Worm (Caenorhabditis elegans) whole organism, young adult: ENCODE results near the gene ctr-9.

Experiments used
- Y67H2A.10 ChIP-seq: fragments of 200-800 bp; sonication (Bioruptor generic); conservative IDR thresholded peaks from 2 replicates; pipeline ENCODE4 v1.3.6; 2022; ENCODE audit warnings: missing genetic modification reagents, missing genetic modification characterization, missing compliant biosample characterization
- aptf-3 ChIP-seq: fragments of 200-800 bp; sonication (Bioruptor generic); IDR thresholded peaks from 2 replicates; pipeline ENCODE4 v1.3.6; 2022; ENCODE audit warnings: missing genetic modification characterization, missing compliant biosample characterization
- efl-1 ChIP-seq: fragments of 150-350 bp; optimal IDR thresholded peaks from 2 replicates; lab custom pipeline; 2014; ENCODE audit warnings: missing biosample characterization, missing genetic modification reagents, missing genetic modification characterization
- lsl-1 ChIP-seq: fragments of 200-800 bp; sonication (Bioruptor generic); optimal IDR thresholded peaks from 2 replicates; lab custom pipeline; 2018; ENCODE audit warnings: mild to moderate bottlenecking, missing genetic modification characterization, moderate library complexity, missing compliant biosample characterization
- snpc-3.4 ChIP-seq: sonication (generic microtip); optimal IDR thresholded peaks from 2 replicates; lab custom pipeline; 2017; ENCODE audit warnings: missing genetic modification characterization, mild to moderate bottlenecking, missing compliant biosample characterization, antibody characterized with exemption, moderate library complexity, missing genotype, missing genetic modification reagents
- ztf-3 ChIP-seq: fragments of 200-800 bp; sonication (Bioruptor generic); optimal IDR thresholded peaks from 2 replicates; lab custom pipeline; 2018; ENCODE audit warnings: mild to moderate bottlenecking, missing genetic modification characterization, missing compliant biosample characterization

DNA sequence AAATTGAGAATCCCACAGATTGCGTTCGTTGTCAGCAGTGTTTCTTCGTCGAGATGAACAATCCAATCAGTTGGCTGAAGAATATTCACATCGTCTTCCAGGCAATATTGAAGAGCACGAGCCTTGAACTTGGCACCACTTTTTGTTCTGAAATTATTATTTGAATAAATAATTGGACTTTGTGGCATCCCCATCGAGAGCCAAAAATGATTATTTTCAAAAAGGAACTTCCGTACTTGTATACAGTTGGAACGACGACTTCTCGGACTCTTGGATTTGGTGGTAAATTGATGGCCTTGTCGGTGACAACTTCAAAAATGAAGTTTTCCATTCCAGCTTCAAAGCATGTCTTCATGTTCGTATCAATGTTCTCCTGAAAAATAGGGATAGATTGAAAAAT, 19.2 kb upstream of the ctr-9 start:
- TF ChIP-seq efl-1 (GFP tag; lab: Kevin White, UChicago) (no peak), ztf-3 (GFP tag; lab: Kevin White, UChicago) (no peak), Y67H2A.10 (GFP tag; lab: Robert Waterston, UW) (no peak), aptf-3 (GFP tag; lab: Robert Waterston, UW) (no peak), lsl-1 (GFP tag; lab: Kevin White, UChicago) (no peak), snpc-3.4 (tag; lab: Kevin White, UChicago) (no peak)
